Worm (Caenorhabditis elegans) whole organism, mixed stage, embryonic: ENCODE results near the gene sre-32.

ENCODE experiments used
- M03D4.4 ChIP-seq: sonication (generic microtip); optimal IDR thresholded peaks from 2 replicates; lab custom pipeline; 2017; ENCODE audit warnings: mild to moderate bottlenecking, missing genetic modification characterization, missing compliant biosample characterization
- bed-3 ChIP-seq: fragments of 200-800 bp; sonication (Bioruptor generic); optimal IDR thresholded peaks from 3 replicates; lab custom pipeline; 2018; ENCODE audit warnings: mild to moderate bottlenecking, missing genetic modification characterization, moderate library complexity, missing compliant biosample characterization
- blmp-1 ChIP-seq: fragments of 150-350 bp; optimal IDR thresholded peaks from 2 replicates; lab custom pipeline; 2014; ENCODE audit warnings: missing biosample characterization, missing genetic modification characterization
- ceh-39 ChIP-seq: fragments of 150-350 bp; optimal IDR thresholded peaks from 2 replicates; lab custom pipeline; 2014; ENCODE audit warnings: missing biosample characterization, missing genetic modification characterization
- ceh-43 ChIP-seq: fragments of 200-800 bp; sonication (Bioruptor generic); optimal IDR thresholded peaks from 2 replicates; lab custom pipeline; 2018; ENCODE audit warnings: mild to moderate bottlenecking, missing genetic modification characterization, moderate library complexity, missing compliant biosample characterization
- ceh-83 ChIP-seq: fragments of 200-800 bp; sonication (Bioruptor generic); optimal IDR thresholded peaks from 2 replicates; lab custom pipeline; 2018; ENCODE audit warnings: mild to moderate bottlenecking, missing genetic modification characterization, missing compliant biosample characterization
- ces-1 ChIP-seq: fragments of 150-350 bp; optimal IDR thresholded peaks from 2 replicates; lab custom pipeline; 2014; ENCODE audit warnings: missing biosample characterization, missing genetic modification reagents, missing genetic modification characterization
- cnd-1 ChIP-seq: fragments of 200-800 bp; sonication (Bioruptor generic); optimal IDR thresholded peaks from 2 replicates; lab custom pipeline; 2018; ENCODE audit warnings: mild to moderate bottlenecking, missing genetic modification characterization, missing compliant biosample characterization
- drap-1 ChIP-seq: fragments of 200-800 bp; sonication (Bioruptor generic); optimal IDR thresholded peaks from 3 replicates; lab custom pipeline; 2018; ENCODE audit warnings: mild to moderate bottlenecking, missing genetic modification characterization, missing compliant biosample characterization
- elt-1 ChIP-seq: sonication (generic microtip); optimal IDR thresholded peaks from 2 replicates; lab custom pipeline; 2017; ENCODE audit warnings: missing genetic modification characterization, mild to moderate bottlenecking, missing compliant biosample characterization, antibody characterized with exemption, moderate library complexity, borderline replicate concordance; ENCODE audit not compliant: insufficient read depth
- elt-3 ChIP-seq: fragments of 150-350 bp; optimal IDR thresholded peaks from 2 replicates; lab custom pipeline; 2014; ENCODE audit warnings: missing biosample characterization, missing genetic modification characterization
- flh-1 ChIP-seq: fragments of 200-800 bp; sonication (Bioruptor generic); optimal IDR thresholded peaks from 2 replicates; lab custom pipeline; 2018; ENCODE audit warnings: mild to moderate bottlenecking, missing genetic modification characterization, moderate library complexity, missing compliant biosample characterization
- ham-2 ChIP-seq: fragments of 200-800 bp; sonication (Bioruptor generic); optimal IDR thresholded peaks from 2 replicates; lab custom pipeline; 2018; ENCODE audit warnings: mild to moderate bottlenecking, missing genetic modification characterization, missing compliant biosample characterization
- hlh-1 ChIP-seq: fragments of 150-350 bp; optimal IDR thresholded peaks from 2 replicates; lab custom pipeline; 2014; ENCODE audit warnings: missing biosample characterization, missing genetic modification reagents, missing genetic modification characterization
- lin-13 ChIP-seq: fragments of 150-350 bp; optimal IDR thresholded peaks from 2 replicates; lab custom pipeline; 2014; ENCODE audit warnings: missing biosample characterization, missing genetic modification characterization
- lin-32 ChIP-seq: fragments of 200-800 bp; sonication (Bioruptor generic); optimal IDR thresholded peaks from 2 replicates; lab custom pipeline; 2018; ENCODE audit warnings: mild to moderate bottlenecking, missing genetic modification characterization, missing compliant biosample characterization
- lsy-2 ChIP-seq: fragments of 150-350 bp; optimal IDR thresholded peaks from 2 replicates; lab custom pipeline; 2014; ENCODE audit warnings: missing biosample characterization, missing genetic modification characterization
- mab-5 ChIP-seq: fragments of 150-350 bp; optimal IDR thresholded peaks from 2 replicates; lab custom pipeline; 2014; ENCODE audit warnings: missing biosample characterization, missing genetic modification characterization
- mep-1 ChIP-seq: fragments of 150-350 bp; optimal IDR thresholded peaks from 2 replicates; lab custom pipeline; 2017; ENCODE audit warnings: missing biosample characterization, missing genetic modification reagents, missing genetic modification characterization, inconsistent platforms
- mls-2 ChIP-seq: sonication (generic microtip); optimal IDR thresholded peaks from 2 replicates; lab custom pipeline; 2016; ENCODE audit warnings: mild to moderate bottlenecking, missing genetic modification characterization, moderate library complexity, missing compliant biosample characterization
- nhr-12 ChIP-seq: fragments of 150-350 bp; optimal IDR thresholded peaks from 2 replicates; lab custom pipeline; 2014; ENCODE audit warnings: missing biosample characterization, missing genetic modification characterization
- nhr-2 ChIP-seq: fragments of 150-350 bp; optimal IDR thresholded peaks from 2 replicates; lab custom pipeline; 2014; ENCODE audit warnings: missing biosample characterization, missing genetic modification characterization
- nhr-237 ChIP-seq: fragments of 150-350 bp; optimal IDR thresholded peaks from 2 replicates; lab custom pipeline; 2014; ENCODE audit warnings: missing biosample characterization, missing genetic modification characterization
- nhr-28 ChIP-seq: fragments of 150-350 bp; optimal IDR thresholded peaks from 2 replicates; lab custom pipeline; 2014; ENCODE audit warnings: missing biosample characterization, missing genetic modification characterization
- nhr-76 ChIP-seq: sonication (generic microtip); optimal IDR thresholded peaks from 2 replicates; lab custom pipeline; 2017; ENCODE audit warnings: missing biosample characterization, missing genetic modification characterization
- pha-4 ChIP-seq: fragments of 150-350 bp; optimal IDR thresholded peaks from 2 replicates; lab custom pipeline; 2018; ENCODE audit warnings: missing biosample characterization, missing genetic modification reagents, missing genetic modification characterization
- sem-2 ChIP-seq: fragments of 200-800 bp; sonication (Bioruptor generic); optimal IDR thresholded peaks from 2 replicates; lab custom pipeline; 2018; ENCODE audit warnings: mild to moderate bottlenecking, missing genetic modification characterization, missing compliant biosample characterization
- snpc-4 ChIP-seq: fragments of 150-350 bp; optimal IDR thresholded peaks from 2 replicates; lab custom pipeline; 2014; ENCODE audit warnings: missing biosample characterization, missing genetic modification characterization
- sptf-1 ChIP-seq: sonication (generic microtip); optimal IDR thresholded peaks from 2 replicates; lab custom pipeline; 2017; ENCODE audit warnings: mild to moderate bottlenecking, missing genetic modification characterization, moderate library complexity, missing compliant biosample characterization
- tbx-8 ChIP-seq: fragments of 200-800 bp; sonication (Bioruptor generic); optimal IDR thresholded peaks from 2 replicates; lab custom pipeline; 2018; ENCODE audit warnings: mild to moderate bottlenecking, missing genetic modification characterization, moderate library complexity, missing compliant biosample characterization
- unc-120 ChIP-seq: sonication (generic microtip); optimal IDR thresholded peaks from 2 replicates; lab custom pipeline; 2017; ENCODE audit warnings: missing genetic modification characterization, missing compliant biosample characterization; ENCODE audit not compliant: poor library complexity, severe bottlenecking
- unc-39 ChIP-seq: fragments of 150-350 bp; optimal IDR thresholded peaks from 2 replicates; lab custom pipeline; 2014; ENCODE audit warnings: missing biosample characterization, missing genetic modification characterization
- unc-62 ChIP-seq: fragments of 150-350 bp; optimal IDR thresholded peaks from 2 replicates; lab custom pipeline; 2014; ENCODE audit warnings: missing biosample characterization, missing genetic modification reagents, missing genetic modification characterization
- zip-8 ChIP-seq: fragments of 150-350 bp; optimal IDR thresholded peaks from 2 replicates; lab custom pipeline; 2014; ENCODE audit warnings: missing biosample characterization, missing genetic modification characterization
- ztf-11 ChIP-seq: fragments of 150-350 bp; optimal IDR thresholded peaks from 2 replicates; lab custom pipeline; 2014; ENCODE audit warnings: missing biosample characterization, missing genetic modification characterization

Gene sre-32

DNA sequence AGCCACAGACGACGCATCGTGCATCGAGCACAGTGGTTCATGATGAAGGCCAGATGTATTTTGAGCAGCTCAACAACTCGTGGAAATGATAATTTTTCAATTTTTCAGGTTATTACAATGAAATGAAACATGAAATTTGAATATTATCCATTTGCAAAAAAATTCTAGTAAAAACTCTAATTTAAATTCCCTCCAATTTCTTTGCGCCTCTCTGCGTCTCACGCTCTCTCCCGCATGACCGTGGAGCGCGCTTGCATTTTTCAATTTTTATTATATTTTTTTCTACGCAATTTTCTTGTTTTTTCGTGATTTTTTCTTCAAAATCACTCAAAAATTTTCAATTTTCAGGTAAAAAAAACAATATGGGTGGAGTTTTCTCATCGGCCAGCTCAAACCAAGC is 2.9 kb upstream of the sre-32 start, which contains the start of gene tag-281:
tag-281 (plus strand) TSS at position 340 of the 400 bp plus-strand sequence.
- TF ChIP-seq ces-1 (GFP tag; lab: Kevin White, UChicago) (peak; percentile 70), nhr-12 (no peak), nhr-237 (tag; lab: Kevin White, UChicago) (peak; percentile 54), nhr-28 (tag; lab: Kevin White, UChicago) (no peak), ztf-11 (tag; lab: Kevin White, UChicago) (no peak), blmp-1 (tag; lab: Kevin White, UChicago) (no peak), lin-13 (tag; lab: Kevin White, UChicago) (peak; percentile 9), nhr-2 (tag; lab: Kevin White, UChicago) (peak; percentile 38), ceh-83 (GFP tag; lab: Kevin White, UChicago) (no peak), mep-1 (tag; lab: Kevin White, UChicago) (peak; percentile 72), drap-1 (GFP tag; lab: Kevin White, UChicago) (no peak), sem-2 (GFP tag; lab: Kevin White, UChicago) (no peak), pha-4 (tag; lab: Kevin White, UChicago) (peak; percentile 17), elt-1 (tag; lab: Kevin White, UChicago) (no peak), cnd-1 (no peak), lsy-2 (peak; percentile 82), flh-1 (no peak), sptf-1 (tag; lab: Kevin White, UChicago) (peak; percentile 25), unc-120 (tag; lab: Kevin White, UChicago) (no peak), tbx-8 (no peak), unc-39 (tag; lab: Kevin White, UChicago) (no peak), unc-62 (GFP tag; lab: Kevin White, UChicago) (no peak), elt-3 (tag; lab: Kevin White, UChicago) (no peak), lin-32 (GFP tag; lab: Kevin White, UChicago) (no peak), zip-8 (tag; lab: Kevin White, UChicago) (no peak), snpc-4 (tag; lab: Kevin White, UChicago) (no peak), M03D4.4 (tag; lab: Kevin White, UChicago) (no peak), bed-3 (GFP tag; lab: Kevin White, UChicago) (no peak), ham-2 (no peak), mab-5 (tag; lab: Kevin White, UChicago) (no peak), nhr-76 (tag; lab: Kevin White, UChicago) (no peak), ceh-43 (GFP tag; lab: Kevin White, UChicago) (no peak), hlh-1 (tag; lab: Kevin White, UChicago) (no peak), ceh-39 (tag; lab: Kevin White, UChicago) (peak; percentile 37), mls-2 (tag; lab: Kevin White, UChicago) (no peak)

DNA sequence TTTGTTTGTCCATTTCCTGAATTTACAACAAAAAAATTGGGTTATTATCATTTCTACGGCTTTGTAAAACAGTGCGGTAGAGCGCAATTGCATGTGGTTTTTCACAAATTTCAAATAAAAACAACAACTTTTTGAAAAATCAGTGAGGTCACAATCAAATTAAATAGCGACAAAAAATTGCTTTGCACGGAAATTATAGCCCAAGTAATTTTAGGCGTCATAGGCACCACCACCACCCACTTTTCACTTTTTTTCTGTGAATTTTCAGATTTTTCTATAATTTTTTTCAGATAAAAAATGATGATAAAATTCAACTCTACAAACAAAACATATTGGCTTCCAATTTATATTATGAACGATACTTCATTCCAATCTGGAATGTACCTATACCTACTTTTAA is 742 bp upstream of the sre-32 start, which contains the start of gene sre-38:
sre-38 (plus strand) TSS at position 301 of the 400 bp plus-strand sequence.
- TF ChIP-seq zip-8 (tag; lab: Kevin White, UChicago) (no peak), mab-5 (tag; lab: Kevin White, UChicago) (no peak), snpc-4 (tag; lab: Kevin White, UChicago) (no peak), elt-1 (tag; lab: Kevin White, UChicago) (no peak), flh-1 (no peak), sptf-1 (tag; lab: Kevin White, UChicago) (no peak), ceh-83 (GFP tag; lab: Kevin White, UChicago) (no peak), nhr-76 (tag; lab: Kevin White, UChicago) (no peak), nhr-237 (tag; lab: Kevin White, UChicago) (no peak), nhr-28 (tag; lab: Kevin White, UChicago) (no peak), ceh-39 (tag; lab: Kevin White, UChicago) (no peak), unc-120 (tag; lab: Kevin White, UChicago) (no peak), ceh-43 (GFP tag; lab: Kevin White, UChicago) (no peak), cnd-1 (no peak), M03D4.4 (tag; lab: Kevin White, UChicago) (no peak), unc-39 (tag; lab: Kevin White, UChicago) (no peak)
